Worm (Caenorhabditis elegans) whole organism, L4/young adult: ENCODE results near the gene C23H3.9.

Experiments used
- W03F9.2 ChIP-seq: fragments of 150-350 bp; optimal IDR thresholded peaks from 2 replicates; lab custom pipeline; 2014; ENCODE audit warnings: missing biosample characterization, missing genetic modification characterization
- dao-5 ChIP-seq: sonication (generic microtip); optimal IDR thresholded peaks from 2 replicates; lab custom pipeline; 2016; ENCODE audit warnings: missing genotype, missing genetic modification characterization, moderate library complexity, missing compliant biosample characterization
- him-1 ChIP-seq: sonication (generic microtip); optimal IDR thresholded peaks from 2 replicates; lab custom pipeline; 2016; ENCODE audit warnings: missing genotype, missing genetic modification reagents, missing genetic modification characterization, missing compliant biosample characterization

ce11 chrII:122494-122893 is 43.4 kb upstream of the C23H3.9 start:
- no peak for TF ChIP-seq him-1 (tag; lab: Kevin White, UChicago)
- no peak for TF ChIP-seq W03F9.2 (tag; lab: Kevin White, UChicago)
- TF ChIP-seq dao-5 (tag; lab: Kevin White, UChicago) = no peak
